Worm (Caenorhabditis elegans): ENCODE measurements around the gene phat-5.

DNA sequence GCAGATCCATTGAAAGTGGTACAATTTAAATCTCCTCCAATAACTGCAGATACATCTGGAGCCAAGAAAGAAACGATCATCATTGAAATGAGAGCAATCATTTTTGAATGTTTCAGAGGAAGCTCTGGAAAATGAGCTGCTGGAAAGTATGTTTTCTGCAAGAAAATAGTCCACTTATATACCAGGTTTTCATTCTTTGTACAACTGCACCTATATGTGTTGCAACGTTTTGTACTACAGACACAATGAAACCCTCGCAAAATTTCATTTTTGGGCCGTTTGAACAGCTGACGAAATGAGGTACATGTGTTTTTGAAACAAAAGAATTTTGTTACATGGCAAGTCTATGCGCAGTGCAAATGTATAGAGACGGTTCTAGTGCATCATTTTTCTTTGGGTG lies 4.0 kb downstream of the phat-5 start, which contains the start of gene T05B4.9:
- no peak for TF ChIP-seq med-1 (GFP tag; optimal IDR thresholded peaks at IDR 0.05; ENCODE audit: insufficient read depth)
- TF ChIP-seq flt-1 (GFP tag; IDR thresholded peaks at IDR 0.05) = no peak
- TF ChIP-seq ztf-23 (GFP tag; IDR thresholded peaks at IDR 0.05) = no peak
- TF ChIP-seq cog-1 (tag; optimal IDR thresholded peaks at IDR 0.05) = no peak
- no peak for TF ChIP-seq tab-1 (GFP tag; IDR thresholded peaks at IDR 0.05)
- no peak for TF ChIP-seq ref-1 (GFP tag; conservative IDR thresholded peaks at IDR 0.05)
